Fruit fly (Drosophila melanogaster) Kc167 (cell line): ENCODE measurements around the gene Ero1L.

Experiments
- Myc ChIP-seq: fragments of >200 bp; optimal IDR thresholded peaks from 2 replicates; lab custom pipeline; 2017; ENCODE audit warnings: missing external identifiers
- Sin3A ChIP-seq: fragments of >200 bp; optimal IDR thresholded peaks from 2 replicates; lab custom pipeline; 2018; ENCODE audit warnings: missing external identifiers
- h ChIP-seq: fragments of >200 bp; optimal IDR thresholded peaks from 3 replicates; lab custom pipeline; 2018; ENCODE audit warnings: missing external identifiers
- insv ChIP-seq: fragments of >200 bp; optimal IDR thresholded peaks from 3 replicates; lab custom pipeline; 2018; ENCODE audit warnings: missing external identifiers
- psq ChIP-seq: fragments of >200 bp; optimal IDR thresholded peaks from 2 replicates; lab custom pipeline; 2017; ENCODE audit warnings: missing external identifiers
- ttk ChIP-seq: sonication (Bioruptor generic); optimal IDR thresholded peaks from 2 replicates; lab custom pipeline; 2017; ENCODE audit warnings: missing external identifiers

DNA sequence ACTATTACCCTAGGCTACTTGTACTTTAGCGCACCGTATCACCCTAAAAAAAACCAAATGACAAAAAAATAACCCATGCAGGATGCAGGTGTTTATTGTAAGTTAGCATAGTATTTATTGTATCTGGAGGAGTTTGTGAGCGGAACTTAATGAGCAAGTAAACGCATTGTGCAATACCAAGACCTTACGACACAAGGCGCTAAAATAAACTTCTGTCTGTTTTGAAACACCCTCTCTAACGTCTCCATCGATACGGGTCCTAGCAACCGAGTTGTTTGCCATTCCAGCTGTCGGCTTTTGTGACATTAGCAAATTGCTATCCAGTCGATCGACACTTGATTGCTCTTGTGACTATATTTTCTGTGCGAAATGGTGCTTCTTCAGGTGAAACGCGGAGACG is 3.4 kb downstream of the Ero1L start, which contains the start of gene CG18675:
- no peak for TF ChIP-seq insv (lab: Kevin White, UChicago)
- TF ChIP-seq ttk (lab: Kevin White, UChicago) = no peak
- TF ChIP-seq psq (lab: Kevin White, UChicago) = no peak
- no peak for TF ChIP-seq h (lab: Kevin White, UChicago)
- TF ChIP-seq Myc = no peak
- no peak for TF ChIP-seq Sin3A (lab: Kevin White, UChicago)
